Worm (Caenorhabditis elegans): ENCODE results near the gene H21P03.10.

- TF ChIP-seq flt-1 (GFP tag; IDR thresholded peaks at IDR 0.05) (no peak), ztf-29 (GFP tag; IDR thresholded peaks at IDR 0.05) (no peak), klf-2 (GFP tag; conservative IDR thresholded peaks at IDR 0.05) (no peak)
These were observed 40.8 kb upstream of the H21P03.10 start, which contains the start of gene npr-3 for ce11 chrIV:11459684-11460083.

Measured in whole organism, midembryonic.